Worm (Caenorhabditis elegans): ENCODE measurements around the gene lido-13.

Gene lido-13

DNA sequence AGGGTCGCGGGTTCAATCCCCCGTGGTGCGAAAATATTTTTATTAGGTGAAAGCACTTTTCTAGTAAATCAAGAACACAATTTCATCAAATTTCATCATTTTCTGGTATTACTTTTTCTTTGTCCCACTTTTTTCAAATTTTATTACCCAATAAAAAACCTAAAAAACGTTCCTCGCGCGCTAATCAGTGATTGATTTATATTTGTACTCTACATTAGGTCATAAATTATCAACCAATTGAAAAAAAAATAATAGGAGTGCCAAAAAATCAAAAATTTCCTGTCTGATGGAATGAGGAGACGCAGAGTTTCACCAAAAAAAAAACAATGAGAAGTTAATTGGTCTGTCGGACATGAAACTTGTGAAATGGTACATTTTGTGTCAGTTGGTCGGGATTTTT is 29.5 kb downstream of the lido-13 start:
- no peak for TF ChIP-seq nhr-76 (tag; optimal IDR thresholded peaks at IDR 0.05)
- TF ChIP-seq duxl-1 (tag; optimal IDR thresholded peaks at IDR 0.05; ENCODE audit: poor library complexity): no peak
- peak; percentile 83 for TF ChIP-seq php-3 (GFP tag; IDR thresholded peaks at IDR 0.05)
- TF ChIP-seq nhr-10 (tag; optimal IDR thresholded peaks at IDR 0.05): no peak
- 0 out of 2 replicates have a peak, but pooled peaks have one; percentile 14 for TF ChIP-seq tra-1 (GFP tag; IDR thresholded peaks at IDR 0.05)
- no peak for TF ChIP-seq zag-1 (tag; optimal IDR thresholded peaks at IDR 0.05)
- TF ChIP-seq dpl-1 (GFP tag; optimal IDR thresholded peaks at IDR 0.05): no peak
- TF ChIP-seq rbr-2 (tag; optimal IDR thresholded peaks at IDR 0.05): no peak
- TF ChIP-seq lin-29 (GFP tag; IDR thresholded peaks at IDR 0.05): no peak
- 0 out of 2 replicates have a peak, but pooled peaks have one; percentile 8 for TF ChIP-seq dmd-6 (GFP tag; IDR thresholded peaks at IDR 0.05)
- peak; percentile 18 for TF ChIP-seq nhr-28 (tag; optimal IDR thresholded peaks at IDR 0.05)
- no peak for TF ChIP-seq D1046.2 (GFP tag; IDR thresholded peaks at IDR 0.05)
- peak; percentile 86 for TF ChIP-seq ceh-20 (GFP tag; IDR thresholded peaks at IDR 0.05)
- no peak for TF ChIP-seq unc-130 (GFP tag; optimal IDR thresholded peaks at IDR 0.05)

DNA sequence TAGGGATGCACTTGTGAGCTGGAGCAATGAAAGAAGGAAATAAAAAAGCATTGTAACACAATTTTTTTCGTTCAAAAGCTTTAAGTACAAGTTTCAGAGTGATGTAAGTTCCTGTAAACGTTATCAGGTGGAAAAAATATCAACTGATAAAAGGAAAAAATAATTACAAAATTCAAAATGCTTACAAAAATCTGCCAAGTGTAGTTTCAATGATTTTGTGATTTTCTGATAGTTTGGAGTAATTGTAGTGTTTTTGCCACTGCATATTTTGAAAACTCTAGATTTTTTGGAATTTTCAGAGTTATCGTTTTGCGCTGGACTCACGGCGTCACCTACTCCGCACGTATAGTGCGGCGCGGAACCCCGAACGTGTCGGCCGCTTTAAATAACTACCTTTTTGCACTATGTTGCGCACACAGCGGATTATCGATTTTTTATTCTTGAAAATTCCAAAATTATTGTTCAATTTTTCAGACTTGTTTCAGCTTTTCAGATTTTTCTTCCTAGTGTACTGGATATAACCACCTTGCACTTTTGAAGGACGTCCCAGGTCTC is 30.7 kb downstream of the lido-13 start, which contains the start of gene clec-2:
Gene clec-2 (minus strand): TSS at position 51 of the 555 bp plus-strand sequence.
- no peak for TF ChIP-seq sdz-12 (GFP tag; optimal IDR thresholded peaks at IDR 0.05)
- peak; percentile 7 for TF ChIP-seq aha-1 (tag)

DNA sequence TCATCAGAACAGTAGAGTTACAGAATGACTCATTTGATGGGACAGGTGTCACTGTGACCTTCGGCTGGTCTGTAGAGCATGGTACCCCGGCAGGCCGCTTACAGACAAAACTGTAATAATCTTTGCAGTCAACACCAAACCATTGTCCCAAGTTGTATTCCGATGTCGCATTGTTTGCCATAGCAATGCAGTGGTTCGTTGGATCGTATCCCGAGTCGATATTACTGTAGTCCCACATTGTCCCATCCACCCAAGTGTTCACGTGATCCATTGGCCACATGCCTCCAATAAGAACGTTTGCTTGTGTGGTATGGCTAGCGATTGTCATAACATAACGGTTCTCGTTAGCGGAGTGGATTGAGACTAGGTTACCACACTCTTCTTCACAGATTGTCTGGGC is 33.2 kb downstream of the lido-13 start:
- TF ChIP-seq spr-1 (tag; optimal IDR thresholded peaks at IDR 0.05) (no peak), pha-4 (GFP tag; IDR thresholded peaks at IDR 0.05) (no peak), pha-4 (tag; optimal IDR thresholded peaks at IDR 0.05) (no peak), mxl-3 (GFP tag; optimal IDR thresholded peaks at IDR 0.05) (no peak), unc-62 (GFP tag; optimal IDR thresholded peaks at IDR 0.05 in 1 of 2) (peak in 1 of 2 experiments; percentile 91), unc-62 (tag; optimal IDR thresholded peaks at IDR 0.05) (no peak)

DNA sequence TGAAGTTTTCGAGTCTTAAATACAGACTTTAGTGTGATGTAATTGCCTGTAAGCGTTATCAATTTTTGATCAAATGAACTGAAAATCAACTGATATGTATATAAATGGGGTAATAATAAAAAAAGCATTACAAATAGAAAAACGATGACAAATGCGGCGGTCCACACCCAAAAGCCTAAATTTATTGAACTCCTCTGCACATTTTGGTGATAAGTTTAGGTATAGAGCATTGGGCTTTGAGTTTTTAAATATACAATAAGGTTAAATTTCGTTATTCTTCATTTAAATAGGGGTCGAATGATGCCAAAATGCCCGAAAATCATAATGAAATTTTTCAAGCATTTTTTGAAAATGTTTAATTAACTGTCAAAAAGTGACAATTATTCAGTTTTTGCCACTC is 34.3 kb downstream of the lido-13 start, which contains the start of gene clec-3:
Gene clec-3 (minus strand): TSS at position 101 of the 400 bp plus-strand sequence.
- TF ChIP-seq Y75B8A.6 (GFP tag; IDR thresholded peaks at IDR 0.05): no peak
- TF ChIP-seq nhr-102 (tag; optimal IDR thresholded peaks at IDR 0.05): no peak
- no peak for TF ChIP-seq F37D6.2 (tag; optimal IDR thresholded peaks at IDR 0.05)
- TF ChIP-seq Y48G9A.11 (GFP tag; IDR thresholded peaks at IDR 0.05): no peak
- no peak for TF ChIP-seq dve-1 (tag; optimal IDR thresholded peaks at IDR 0.05; ENCODE audit: insufficient read depth)
- TF ChIP-seq ceh-32 (tag; optimal IDR thresholded peaks at IDR 0.05; ENCODE audit: poor library complexity): no peak
- no peak for TF ChIP-seq zfp-3 (GFP tag; conservative IDR thresholded peaks at IDR 0.05)
- no peak for TF ChIP-seq lim-7 (GFP tag; IDR thresholded peaks at IDR 0.05)
- TF ChIP-seq tra-1 (GFP tag; IDR thresholded peaks at IDR 0.05): no peak
- no peak for TF ChIP-seq daf-16 (GFP tag; optimal IDR thresholded peaks at IDR 0.05)
- TF ChIP-seq daf-16 (tag; optimal IDR thresholded peaks at IDR 0.05): no peak
- no peak for TF ChIP-seq Y105C5A.15 (GFP tag; IDR thresholded peaks at IDR 0.05)
- TF ChIP-seq attf-4 (tag; optimal IDR thresholded peaks at IDR 0.05): no peak
- no peak for TF ChIP-seq zip-11 (GFP tag; IDR thresholded peaks at IDR 0.05)
- no peak for TF ChIP-seq ZK546.5 (tag; optimal IDR thresholded peaks at IDR 0.05)
- TF ChIP-seq hlh-30 (tag; optimal IDR thresholded peaks at IDR 0.05; ENCODE audit: insufficient read depth): no peak
- TF ChIP-seq Y5F2A.4 (GFP tag; optimal IDR thresholded peaks at IDR 0.05): no peak
- TF ChIP-seq madf-5 (GFP tag; IDR thresholded peaks at IDR 0.05): no peak
- no peak for TF ChIP-seq nhr-6 (tag; optimal IDR thresholded peaks at IDR 0.05)
- TF ChIP-seq ces-1 (GFP tag; optimal IDR thresholded peaks at IDR 0.05): no peak
- no peak for TF ChIP-seq nhr-11 (tag; optimal IDR thresholded peaks at IDR 0.05)

Measured in whole organism, L4 larva.